Fruit fly (Drosophila melanogaster): Measurements from ENCODE around the gene Pcd.

Gene Pcd

dm6 chr3R:29726277-29726676 lies 3.3 kb downstream of the Pcd start:
- TF ChIP-seq N (GFP tag; optimal IDR thresholded peaks at IDR 0.05) (no peak), Rel (GFP tag; optimal IDR thresholded peaks at IDR 0.05) (no peak), Rel (tag; optimal IDR thresholded peaks at IDR 0.05) (peak; percentile 82)

dm6 chr3R:29736678-29737093 lies 13.7 kb downstream of the Pcd start, which contains the start of the genes CG7601 and CIA30:
TSS of gene CG7601 (minus strand) at chr3R:29736745.
TSS of gene CIA30 (plus strand) at chr3R:29736965.
- TF ChIP-seq CG9705 (GFP tag; optimal IDR thresholded peaks at IDR 0.05) (peak; percentile 99), Vsx2 (GFP tag; optimal IDR thresholded peaks at IDR 0.05; ENCODE audit: partially characterized antibody) (no peak), Mio (GFP tag; optimal IDR thresholded peaks at IDR 0.05) (peak; percentile 93), dsf (GFP tag; optimal IDR thresholded peaks at IDR 0.05; ENCODE audit: borderline replicate concordance) (peak; percentile 95), Jra (GFP tag; optimal IDR thresholded peaks at IDR 0.05) (peak; percentile 98), woc (GFP tag; optimal IDR thresholded peaks at IDR 0.05) (peak; percentile 100), sv (GFP tag; optimal IDR thresholded peaks at IDR 0.05) (peak; percentile 98), sage (GFP tag; optimal IDR thresholded peaks at IDR 0.05) (peak; percentile 96), Dfd (GFP tag; optimal IDR thresholded peaks at IDR 0.05) (peak; percentile 98), usp (GFP tag; optimal IDR thresholded peaks at IDR 0.05) (no peak), br (GFP tag; optimal IDR thresholded peaks at IDR 0.05) (peak; percentile 99), HLH106 (tag; optimal IDR thresholded peaks at IDR 0.05) (peak; percentile 99), Abd-B (GFP tag; optimal IDR thresholded peaks at IDR 0.05) (no peak), Sp1 (GFP tag; optimal IDR thresholded peaks at IDR 0.05) (peak; percentile 98), ey (GFP tag; optimal IDR thresholded peaks at IDR 0.05) (peak; percentile 99), brk (GFP tag; optimal IDR thresholded peaks at IDR 0.05) (no peak), Dif (GFP tag; optimal IDR thresholded peaks at IDR 0.05; ENCODE audit: partially characterized antibody) (no peak), lola (GFP tag; optimal IDR thresholded peaks at IDR 0.05) (no peak), dl (GFP tag; optimal IDR thresholded peaks at IDR 0.05; ENCODE audit: insufficient read depth in 1 of 2, partially characterized antibody in 2 of 2) (no peak), jim (GFP tag; optimal IDR thresholded peaks at IDR 0.05) (peak; percentile 96), psq (GFP tag; optimal IDR thresholded peaks at IDR 0.05) (peak; percentile 96), dmrt93B (GFP tag; optimal IDR thresholded peaks at IDR 0.05) (peak; percentile 99), fru (GFP tag; optimal IDR thresholded peaks at IDR 0.05) (peak; percentile 99), GATAd (GFP tag; optimal IDR thresholded peaks at IDR 0.05) (peak; percentile 94), Hr83 (GFP tag; optimal IDR thresholded peaks at IDR 0.05; ENCODE audit: poor library complexity, severe bottlenecking) (peak; percentile 98), CrebA (GFP tag; optimal IDR thresholded peaks at IDR 0.05; ENCODE audit: borderline replicate concordance) (no peak), Hnf4 (GFP tag; optimal IDR thresholded peaks at IDR 0.05) (peak; percentile 99), N (GFP tag; optimal IDR thresholded peaks at IDR 0.05) (no peak), OdsH (GFP tag; optimal IDR thresholded peaks at IDR 0.05) (peak; percentile 98), pan (optimal IDR thresholded peaks at IDR 0.05) (no peak), rgr (GFP tag; optimal IDR thresholded peaks at IDR 0.05) (peak; percentile 99), foxo (GFP tag; optimal IDR thresholded peaks at IDR 0.05) (peak; percentile 96 to 99), Rel (GFP tag; optimal IDR thresholded peaks at IDR 0.05) (peak; percentile 85), Rel (tag; optimal IDR thresholded peaks at IDR 0.05) (peak; percentile 93), tai (GFP tag; optimal IDR thresholded peaks at IDR 0.05) (no peak), h (GFP tag; optimal IDR thresholded peaks at IDR 0.05) (peak; percentile 99), CG32264 (GFP tag; optimal IDR thresholded peaks at IDR 0.05) (peak; percentile 98)

dm6 chr3R:29737891-29738290 lies 14.9 kb downstream of the Pcd start, which contains the start of gene Gnpnat:
TSS of gene Gnpnat (plus strand) at chr3R:29738275.
- TF ChIP-seq fru (GFP tag; optimal IDR thresholded peaks at IDR 0.05): peak; percentile 60
- TF ChIP-seq N (GFP tag; optimal IDR thresholded peaks at IDR 0.05): no peak
- no peak for TF ChIP-seq dl (GFP tag; optimal IDR thresholded peaks at IDR 0.05; ENCODE audit: insufficient read depth in 1 of 2, partially characterized antibody in 2 of 2)
- TF ChIP-seq Hr78 (GFP tag; optimal IDR thresholded peaks at IDR 0.05): no peak
- peak; percentile 13 for TF ChIP-seq woc (GFP tag; optimal IDR thresholded peaks at IDR 0.05)
- TF ChIP-seq sv (GFP tag; optimal IDR thresholded peaks at IDR 0.05): peak; percentile 5
- no peak for TF ChIP-seq tai (GFP tag; optimal IDR thresholded peaks at IDR 0.05)
- TF ChIP-seq sage (GFP tag; optimal IDR thresholded peaks at IDR 0.05): no peak
- TF ChIP-seq CrebA (GFP tag; optimal IDR thresholded peaks at IDR 0.05; ENCODE audit: borderline replicate concordance): no peak
- TF ChIP-seq br (GFP tag; optimal IDR thresholded peaks at IDR 0.05): peak; percentile 11
- TF ChIP-seq HLH106 (tag; optimal IDR thresholded peaks at IDR 0.05): peak; percentile 46
- no peak for TF ChIP-seq lola (GFP tag; optimal IDR thresholded peaks at IDR 0.05)
- TF ChIP-seq Dfd (GFP tag; optimal IDR thresholded peaks at IDR 0.05): no peak
- TF ChIP-seq h (GFP tag; optimal IDR thresholded peaks at IDR 0.05): peak; percentile 47
- TF ChIP-seq GATAd (GFP tag; optimal IDR thresholded peaks at IDR 0.05): no peak
- TF ChIP-seq Rel (GFP tag; optimal IDR thresholded peaks at IDR 0.05): no peak
- TF ChIP-seq Rel (tag; optimal IDR thresholded peaks at IDR 0.05): no peak
- TF ChIP-seq rgr (GFP tag; optimal IDR thresholded peaks at IDR 0.05): peak; percentile 58
- no peak for TF ChIP-seq Myc (optimal IDR thresholded peaks at IDR 0.05)
- TF ChIP-seq Vsx2 (GFP tag; optimal IDR thresholded peaks at IDR 0.05; ENCODE audit: partially characterized antibody): no peak
- TF ChIP-seq usp (GFP tag; optimal IDR thresholded peaks at IDR 0.05): no peak
- no peak for TF ChIP-seq jim (GFP tag; optimal IDR thresholded peaks at IDR 0.05)
- TF ChIP-seq dsf (GFP tag; optimal IDR thresholded peaks at IDR 0.05; ENCODE audit: borderline replicate concordance): no peak
- TF ChIP-seq ey (GFP tag; optimal IDR thresholded peaks at IDR 0.05): peak; percentile 3
- no peak for TF ChIP-seq dmrt93B (GFP tag; optimal IDR thresholded peaks at IDR 0.05)
- peak; percentile 50 for TF ChIP-seq Sp1 (GFP tag; optimal IDR thresholded peaks at IDR 0.05)
- TF ChIP-seq Abd-B (GFP tag; optimal IDR thresholded peaks at IDR 0.05): no peak
- TF ChIP-seq CG32264 (GFP tag; optimal IDR thresholded peaks at IDR 0.05): no peak
- peak; percentile 79 for TF ChIP-seq psq (GFP tag; optimal IDR thresholded peaks at IDR 0.05)
- peak in 1 of 2 experiments; percentile 69 for TF ChIP-seq foxo (GFP tag; optimal IDR thresholded peaks at IDR 0.05)
- TF ChIP-seq Dif (GFP tag; optimal IDR thresholded peaks at IDR 0.05; ENCODE audit: partially characterized antibody): no peak
- peak; percentile 70 for TF ChIP-seq OdsH (GFP tag; optimal IDR thresholded peaks at IDR 0.05)
- no peak for TF ChIP-seq Mio (GFP tag; optimal IDR thresholded peaks at IDR 0.05)
- no peak for TF ChIP-seq Hr83 (GFP tag; optimal IDR thresholded peaks at IDR 0.05; ENCODE audit: poor library complexity, severe bottlenecking)
- no peak for TF ChIP-seq brk (GFP tag; optimal IDR thresholded peaks at IDR 0.05)
- TF ChIP-seq Jra (GFP tag; optimal IDR thresholded peaks at IDR 0.05): peak; percentile 5
- TF ChIP-seq Hnf4 (GFP tag; optimal IDR thresholded peaks at IDR 0.05): peak; percentile 55
- TF ChIP-seq CG9705 (GFP tag; optimal IDR thresholded peaks at IDR 0.05): no peak
- no peak for TF ChIP-seq pan (optimal IDR thresholded peaks at IDR 0.05)

All from whole organism, wandering third instar larva.